Fruit fly (Drosophila melanogaster): ENCODE measurements around the gene CG31268.

DNA sequence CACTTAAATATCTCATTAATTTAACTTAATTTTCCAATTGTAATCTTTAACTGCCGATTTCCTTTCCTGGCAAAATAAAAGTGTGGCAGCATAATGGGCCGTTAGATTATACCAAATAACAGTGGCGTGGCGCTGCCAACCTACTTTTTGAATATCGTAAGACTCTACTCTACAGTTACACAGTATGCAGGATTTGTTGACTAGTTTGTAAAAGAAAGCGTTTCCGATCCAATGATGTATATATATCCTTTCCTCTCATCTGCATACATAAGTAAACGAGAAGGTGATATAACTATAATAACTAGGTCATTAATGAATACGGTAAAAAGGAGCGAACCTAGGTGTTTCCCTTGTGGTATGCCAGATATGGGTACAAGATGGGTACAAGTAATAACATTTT is 39.8 kb upstream of the CG31268 start, which contains the start of gene EMC2B:
- TF ChIP-seq Jra (GFP tag; optimal IDR thresholded peaks at IDR 0.05) (peak; percentile 67), h (GFP tag; optimal IDR thresholded peaks at IDR 0.05) (peak; percentile 53)

Measured in whole organism, wandering third instar larva.